Worm (Caenorhabditis elegans): Measurements from ENCODE around the gene F28H7.8.

Gene F28H7.8

DNA sequence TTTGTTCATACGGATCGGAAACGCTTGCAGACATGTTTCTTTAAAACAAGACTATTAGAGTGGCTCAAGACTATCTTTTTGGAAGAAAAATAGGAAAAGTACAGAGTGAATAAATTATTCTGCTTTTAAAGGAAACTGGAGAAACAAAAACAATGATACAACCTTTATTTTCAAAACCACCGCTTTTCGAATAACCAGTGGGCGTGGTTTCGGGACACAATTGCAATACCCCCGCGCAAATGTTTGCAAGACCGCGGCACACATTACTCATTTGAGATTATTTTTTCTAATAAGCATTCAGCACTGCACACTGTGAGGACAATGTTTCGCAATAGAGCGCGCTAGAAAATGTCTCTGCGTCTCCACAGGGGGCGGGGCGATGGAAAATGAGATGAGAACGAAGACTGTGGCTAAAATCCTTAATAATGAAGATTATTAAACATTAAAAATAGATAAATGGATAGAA, 49.1 kb downstream of the F28H7.8 start, which contains the start of gene plrg-1 (continued):
- peak; percentile 62 for TF ChIP-seq F37D6.2 (tag; optimal IDR thresholded peaks at IDR 0.05)
- no peak for TF ChIP-seq nhr-76 (tag; optimal IDR thresholded peaks at IDR 0.05)
- no peak for TF ChIP-seq ztf-11 (tag; optimal IDR thresholded peaks at IDR 0.05)
- TF ChIP-seq lin-15B (tag; optimal IDR thresholded peaks at IDR 0.05): peak; percentile 87
- no peak for TF ChIP-seq snpc-4 (tag; optimal IDR thresholded peaks at IDR 0.05)
- TF ChIP-seq F44E2.7 (GFP tag; IDR thresholded peaks at IDR 0.05): no peak
- peak; percentile 78 for TF ChIP-seq nhr-48 (tag; optimal IDR thresholded peaks at IDR 0.05)
- peak; percentile 81 for TF ChIP-seq zfp-3 (GFP tag; conservative IDR thresholded peaks at IDR 0.05)
- TF ChIP-seq lir-3 (tag; optimal IDR thresholded peaks at IDR 0.05): no peak
- TF ChIP-seq unc-62 (GFP tag; optimal IDR thresholded peaks at IDR 0.05 in 1 of 2): peak in 1 of 2 experiments; percentile 69
- no peak for TF ChIP-seq unc-62 (tag; optimal IDR thresholded peaks at IDR 0.05)
- no peak for TF ChIP-seq unc-39 (tag; optimal IDR thresholded peaks at IDR 0.05)
- peak; percentile 3 for TF ChIP-seq ces-1 (GFP tag; optimal IDR thresholded peaks at IDR 0.05)
- TF ChIP-seq hlh-30 (tag; optimal IDR thresholded peaks at IDR 0.05; ENCODE audit: insufficient read depth): peak; percentile 75
- peak; percentile 12 for TF ChIP-seq zip-2 (tag; optimal IDR thresholded peaks at IDR 0.05)
- peak; percentile 88 for TF ChIP-seq unc-130 (GFP tag; optimal IDR thresholded peaks at IDR 0.05)
- TF ChIP-seq php-3 (GFP tag; IDR thresholded peaks at IDR 0.05): peak; percentile 77
- TF ChIP-seq aha-1 (tag): peak; percentile 95
- TF ChIP-seq dmd-6 (GFP tag; IDR thresholded peaks at IDR 0.05): peak; percentile 82
- TF ChIP-seq T26A8.4 (GFP tag; IDR thresholded peaks at IDR 0.05): peak; percentile 93
- TF ChIP-seq daf-16 (GFP tag; optimal IDR thresholded peaks at IDR 0.05): peak; percentile 70 to 73
- TF ChIP-seq daf-16 (tag; optimal IDR thresholded peaks at IDR 0.05): peak; percentile 59
- TF ChIP-seq ama-1 (optimal IDR thresholded peaks at IDR 0.05): no peak
- peak; percentile 84 for TF ChIP-seq spr-1 (tag; optimal IDR thresholded peaks at IDR 0.05)
- peak; percentile 68; the same call in 1 of the 2 replicates for TF ChIP-seq daf-19 (GFP tag; conservative IDR thresholded peaks at IDR 0.05)
- TF ChIP-seq tag-97 (GFP tag; IDR thresholded peaks at IDR 0.05): no peak
- TF ChIP-seq F49E8.2 (tag; optimal IDR thresholded peaks at IDR 0.05; ENCODE audit: borderline replicate concordance): peak; percentile 59
- no peak for TF ChIP-seq Y105C5A.15 (GFP tag; IDR thresholded peaks at IDR 0.05)
- peak; percentile 88 for TF ChIP-seq ctbp-1 (GFP tag; IDR thresholded peaks at IDR 0.05)
- no peak for TF ChIP-seq sdz-12 (GFP tag; optimal IDR thresholded peaks at IDR 0.05)
- no peak for TF ChIP-seq R02D3.7 (tag; optimal IDR thresholded peaks at IDR 0.05)
- TF ChIP-seq D1046.2 (GFP tag; IDR thresholded peaks at IDR 0.05): no peak
- TF ChIP-seq hlh-11 (tag; optimal IDR thresholded peaks at IDR 0.05): peak; percentile 89
- TF ChIP-seq dmd-8 (GFP tag; IDR thresholded peaks at IDR 0.05): peak; percentile 78; the same call in 1 of the 2 replicates
- TF ChIP-seq arid-1 (GFP tag; conservative IDR thresholded peaks at IDR 0.05): peak; percentile 91
- peak; percentile 90 for TF ChIP-seq duxl-1 (tag; optimal IDR thresholded peaks at IDR 0.05; ENCODE audit: poor library complexity)
- TF ChIP-seq mdt-29 (GFP tag; IDR thresholded peaks at IDR 0.05): no peak
- TF ChIP-seq ceh-32 (tag; optimal IDR thresholded peaks at IDR 0.05; ENCODE audit: poor library complexity): no peak
- peak; percentile 85 for TF ChIP-seq lin-13 (GFP tag; optimal IDR thresholded peaks at IDR 0.05)
- no peak for TF ChIP-seq spr-3 (GFP tag; optimal IDR thresholded peaks at IDR 0.05)
- peak; percentile 72; the same call in 1 of the 2 replicates for TF ChIP-seq saeg-2 (GFP tag; IDR thresholded peaks at IDR 0.05)
- TF ChIP-seq Y5F2A.4 (GFP tag; optimal IDR thresholded peaks at IDR 0.05): no peak
- peak; percentile 88 for TF ChIP-seq lin-1 (GFP tag; IDR thresholded peaks at IDR 0.05)
- TF ChIP-seq gei-8 (GFP tag; optimal IDR thresholded peaks at IDR 0.05): peak; percentile 16
- peak; percentile 42 for TF ChIP-seq nhr-25 (tag; optimal IDR thresholded peaks at IDR 0.05; ENCODE audit: borderline replicate concordance, insufficient read depth)
- TF ChIP-seq F26F4.8 (GFP tag; conservative IDR thresholded peaks at IDR 0.05): no peak
- TF ChIP-seq mep-1 (tag; optimal IDR thresholded peaks at IDR 0.05): peak; percentile 93
- 0 out of 2 replicates have a peak, but pooled peaks have one; percentile 50 for TF ChIP-seq mxl-2 (GFP tag; conservative IDR thresholded peaks at IDR 0.05)
- no peak for TF ChIP-seq skn-1 (tag; optimal IDR thresholded peaks at IDR 0.05)
- no peak for TF ChIP-seq attf-4 (tag; optimal IDR thresholded peaks at IDR 0.05)
- TF ChIP-seq lim-7 (GFP tag; IDR thresholded peaks at IDR 0.05): peak; percentile 54; the same call in 1 of the 2 replicates
- TF ChIP-seq nhr-41 (GFP tag; IDR thresholded peaks at IDR 0.05): peak; percentile 29; the same call in 1 of the 2 replicates
